Fruit fly (Drosophila melanogaster) whole organism, embryonic: ENCODE data around the gene CG32812.
A peak's percentile ranks its signal among the peaks of the same experiment; 100 is the strongest.

ENCODE experiments used
- Adf1 ChIP-seq: fragments of 200-800 bp; sonication (Bioruptor generic); IDR thresholded peaks from 2 replicates; pipeline ENCODE4 v1.3.6; 2022; ENCODE audit warnings: missing biosample characterization, missing genetic modification characterization
- C15 ChIP-seq: fragments of 200-800 bp; sonication (Bioruptor generic); IDR thresholded peaks from 3 replicates; pipeline ENCODE4 v1.3.6; 2022; ENCODE audit warnings: missing biosample characterization, missing genetic modification characterization
- CG10267 ChIP-seq: fragments of 200-800 bp; sonication (Bioruptor generic); optimal IDR thresholded peaks from 2 replicates; lab custom pipeline; 2018; ENCODE audit warnings: missing biosample characterization, mild to moderate bottlenecking, missing genetic modification characterization, moderate library complexity
- CG12104 ChIP-seq: fragments of 200-800 bp; sonication (Bioruptor generic); optimal IDR thresholded peaks from 3 replicates; lab custom pipeline; 2016; ENCODE audit warnings: missing biosample characterization, missing genetic modification characterization
- CG12236 ChIP-seq: fragments of 200-800 bp; sonication (Bioruptor generic); optimal IDR thresholded peaks from 2 replicates; lab custom pipeline; 2016; ENCODE audit warnings: missing biosample characterization, missing genetic modification characterization
- CG1233 ChIP-seq: fragments of 200-800 bp; sonication (Bioruptor generic); optimal IDR thresholded peaks from 4 replicates; lab custom pipeline; 2018; ENCODE audit warnings: missing biosample characterization, mild to moderate bottlenecking, missing genetic modification characterization
- CG12391 ChIP-seq: fragments of 200-800 bp; sonication (Bioruptor generic); optimal IDR thresholded peaks from 3 replicates; lab custom pipeline; 2018; ENCODE audit warnings: missing biosample characterization, mild to moderate bottlenecking, missing genetic modification characterization, moderate library complexity
- CG12942 ChIP-seq: fragments of 200-800 bp; sonication (Bioruptor generic); optimal IDR thresholded peaks from 3 replicates; lab custom pipeline; 2016; ENCODE audit warnings: missing biosample characterization, missing genetic modification characterization
- CG13894 ChIP-seq: fragments of 200-800 bp; sonication (Bioruptor generic); optimal IDR thresholded peaks from 3 replicates; lab custom pipeline; 2018; ENCODE audit warnings: missing biosample characterization, mild to moderate bottlenecking, missing genetic modification characterization, moderate library complexity
- CG14050 ChIP-seq: fragments of 200-800 bp; sonication (Bioruptor generic); IDR thresholded peaks from 3 replicates; pipeline ENCODE4 v1.3.6; 2022; ENCODE audit warnings: missing biosample characterization, missing genetic modification characterization
- CG15011 ChIP-seq: fragments of 200-800 bp; sonication (Bioruptor generic); optimal IDR thresholded peaks from 3 replicates; lab custom pipeline; 2018; ENCODE audit warnings: missing biosample characterization, mild to moderate bottlenecking, missing genetic modification characterization
- CG17328 ChIP-seq: fragments of 200-800 bp; sonication (Bioruptor generic); IDR thresholded peaks from 2 replicates; pipeline ENCODE4 v1.3.6; 2022; ENCODE audit warnings: missing biosample characterization, missing genetic modification characterization
- CG18599 ChIP-seq: fragments of 200-800 bp; sonication (Bioruptor generic); optimal IDR thresholded peaks from 3 replicates; lab custom pipeline; 2017; ENCODE audit warnings: missing biosample characterization, missing genetic modification characterization, mild to moderate bottlenecking, moderate library complexity, missing genetic modification reagents
- CG30403 ChIP-seq: fragments of 200-800 bp; sonication (Bioruptor generic); optimal IDR thresholded peaks from 3 replicates; lab custom pipeline; 2016; ENCODE audit warnings: missing biosample characterization, missing genetic modification characterization
- CG31441 ChIP-seq: fragments of 200-800 bp; sonication (Bioruptor generic); IDR thresholded peaks from 2 replicates; pipeline ENCODE4 v1.3.6; 2022; ENCODE audit warnings: missing biosample characterization, missing genetic modification characterization
- CG32772 ChIP-seq: fragments of 200-800 bp; sonication (Bioruptor generic); IDR thresholded peaks from 2 replicates; pipeline ENCODE4 v1.3.6; 2022; ENCODE audit warnings: missing biosample characterization, missing genetic modification characterization
- CG42726 ChIP-seq: fragments of 200-800 bp; sonication (Bioruptor generic); IDR thresholded peaks from 2 replicates; pipeline ENCODE4 v1.3.6; 2022; ENCODE audit warnings: missing biosample characterization, missing genetic modification characterization; ENCODE audit not compliant: partially characterized antibody
- CG4820 ChIP-seq: fragments of 200-800 bp; sonication (Bioruptor generic); optimal IDR thresholded peaks from 3 replicates; lab custom pipeline; 2016; ENCODE audit warnings: missing biosample characterization, missing genetic modification characterization
- CG6813 ChIP-seq: fragments of 200-800 bp; sonication (Bioruptor generic); optimal IDR thresholded peaks from 2 replicates; lab custom pipeline; 2017; ENCODE audit warnings: missing biosample characterization, missing genetic modification characterization, mild to moderate bottlenecking, moderate library complexity, missing genetic modification reagents
- CG8089 ChIP-seq: fragments of 200-800 bp; sonication (Bioruptor generic); optimal IDR thresholded peaks from 3 replicates; lab custom pipeline; 2016; ENCODE audit warnings: missing biosample characterization, missing genetic modification characterization
- CG8924 ChIP-seq: fragments of 200-800 bp; optimal IDR thresholded peaks from 3 replicates; lab custom pipeline; 2019; ENCODE audit warnings: missing biosample characterization, mild to moderate bottlenecking, missing genetic modification characterization, moderate library complexity
- Doc3 ChIP-seq: fragments of 200-800 bp; sonication (Bioruptor generic); IDR thresholded peaks from 3 replicates; pipeline ENCODE4 v1.3.6; 2022; ENCODE audit warnings: missing biosample characterization, missing genetic modification characterization; ENCODE audit not compliant: partially characterized antibody
- Drgx ChIP-seq: fragments of 200-800 bp; sonication (Bioruptor generic); IDR thresholded peaks from 2 replicates; pipeline ENCODE4 v1.3.6; 2022; ENCODE audit warnings: missing biosample characterization, missing genetic modification characterization
- Fer1 ChIP-seq: fragments of 200-800 bp; sonication (Bioruptor generic); optimal IDR thresholded peaks from 2 replicates; lab custom pipeline; 2017; ENCODE audit warnings: missing biosample characterization, mild to moderate bottlenecking, missing genetic modification characterization
- Hmr ChIP-seq: fragments of 200-800 bp; sonication (Bioruptor generic); optimal IDR thresholded peaks from 3 replicates; lab custom pipeline; 2017; ENCODE audit warnings: mild to moderate bottlenecking, missing biosample characterization, missing genetic modification reagents, missing genetic modification characterization
- Hsf ChIP-seq: fragments of 200-800 bp; sonication (Bioruptor generic); optimal IDR thresholded peaks from 3 replicates; lab custom pipeline; 2016; ENCODE audit warnings: missing biosample characterization, missing genetic modification characterization
- NFAT ChIP-seq: fragments of 200-800 bp; sonication (Bioruptor generic); IDR thresholded peaks from 2 replicates; pipeline ENCODE4 v1.3.6; 2022; ENCODE audit warnings: missing biosample characterization, missing genetic modification characterization
- Neu2 ChIP-seq: fragments of 200-800 bp; sonication (Bioruptor generic); optimal IDR thresholded peaks from 3 replicates; lab custom pipeline; 2016; ENCODE audit warnings: missing biosample characterization, missing genetic modification characterization, borderline replicate concordance
- NfI ChIP-seq: fragments of 200-800 bp; sonication (Bioruptor generic); optimal IDR thresholded peaks from 3 replicates; lab custom pipeline; 2018; ENCODE audit warnings: missing biosample characterization, mild to moderate bottlenecking, missing genetic modification characterization, moderate library complexity
- Ptx1 ChIP-seq: fragments of 200-800 bp; sonication (Bioruptor generic); IDR thresholded peaks from 2 replicates; pipeline ENCODE4 v1.3.6; 2022; ENCODE audit warnings: missing biosample characterization, missing genetic modification characterization
- Rfx ChIP-seq: fragments of 200-800 bp; sonication (Bioruptor generic); IDR thresholded peaks from 2 replicates; pipeline ENCODE4 v1.3.6; 2022; ENCODE audit warnings: missing biosample characterization, missing genetic modification characterization
- bcd ChIP-seq: fragments of 200-800 bp; sonication (Bioruptor generic); optimal IDR thresholded peaks from 2 replicates; lab custom pipeline; 2017; ENCODE audit warnings: missing biosample characterization, mild to moderate bottlenecking, missing genetic modification characterization
- bsh ChIP-seq, 2 experiments: fragments of 200-800 bp; sonication (Bioruptor generic); optimal IDR thresholded peaks; 2 replicates each; lab custom pipeline; 2017 to 2018; ENCODE audit warnings: mild to moderate bottlenecking in 2 of 2, missing biosample characterization in 2 of 2, missing genetic modification characterization in 2 of 2, moderate library complexity in 1 of 2
- chinmo ChIP-seq: fragments of 200-800 bp; sonication (Bioruptor generic); IDR thresholded peaks from 4 replicates; pipeline ENCODE4 v1.3.6; 2022; ENCODE audit warnings: missing biosample characterization, missing genetic modification characterization; ENCODE audit not compliant: partially characterized antibody
- cwo ChIP-seq: fragments of 200-800 bp; sonication (Bioruptor generic); optimal IDR thresholded peaks from 3 replicates; lab custom pipeline; 2017; ENCODE audit warnings: missing biosample characterization, missing genetic modification characterization, mild to moderate bottlenecking, moderate library complexity, missing genetic modification reagents
- dpn ChIP-seq, 2 experiments: fragments of 200-800 bp; sonication (Bioruptor generic); optimal IDR thresholded peaks; 3 replicates each; lab custom pipeline; 2016; ENCODE audit warnings: missing biosample characterization in 2 of 2, missing genetic modification characterization in 2 of 2
- ems ChIP-seq: fragments of 200-800 bp; sonication (Bioruptor generic); optimal IDR thresholded peaks from 3 replicates; lab custom pipeline; 2016; ENCODE audit warnings: missing biosample characterization, missing genetic modification characterization
- gem ChIP-seq: fragments of 200-800 bp; sonication (Bioruptor generic); optimal IDR thresholded peaks from 2 replicates; lab custom pipeline; 2019; ENCODE audit warnings: missing biosample characterization, mild to moderate bottlenecking, missing genetic modification characterization, moderate library complexity
- pan ChIP-seq, 4 experiments: fragments of >200 bp in 3 of 4; fragments of 200-800 bp in 1 of 4; sonication (Bioruptor generic) in 1 of 4; optimal IDR thresholded peaks in 3 of 4; IDR thresholded peaks in 1 of 4; 2 replicates each; pipeline versions ENCODE4 v1.3.6 to Lab custom; 2017 to 2022; ENCODE audit warnings: missing biosample characterization in 2 of 4, missing genetic modification characterization in 2 of 4, mixed read lengths in 1 of 4
- pb ChIP-seq: fragments of 200-800 bp; sonication (Bioruptor generic); optimal IDR thresholded peaks from 3 replicates; lab custom pipeline; 2016; ENCODE audit warnings: missing biosample characterization, missing genetic modification characterization
- salm ChIP-seq: fragments of 200-800 bp; sonication (Bioruptor generic); optimal IDR thresholded peaks from 2 replicates; lab custom pipeline; 2018; ENCODE audit warnings: missing biosample characterization, mild to moderate bottlenecking, missing genetic modification characterization
- sc ChIP-seq, 3 experiments: fragments of >200 bp in 2 of 3; fragments of 200-800 bp in 1 of 3; sonication (Bioruptor generic) in 1 of 3; optimal IDR thresholded peaks; 2 replicates in 2 of 3; 3 replicates in 1 of 3; lab custom pipeline; 2017; ENCODE audit warnings: mild to moderate bottlenecking in 1 of 3, missing biosample characterization in 1 of 3, missing genetic modification characterization in 1 of 3, missing genetic modification reagents in 1 of 3
- so ChIP-seq: fragments of 200-800 bp; sonication (Bioruptor generic); IDR thresholded peaks from 3 replicates; pipeline ENCODE4 v1.3.6; 2022; ENCODE audit warnings: missing biosample characterization, missing genetic modification characterization
- ssp ChIP-seq: fragments of 200-800 bp; sonication (Bioruptor generic); IDR thresholded peaks from 2 replicates; pipeline ENCODE4 v1.3.6; 2022; ENCODE audit warnings: missing biosample characterization, missing genetic modification characterization
- twi ChIP-seq: fragments of 200-800 bp; optimal IDR thresholded peaks from 2 replicates; lab custom pipeline; 2019; ENCODE audit warnings: missing biosample characterization, mild to moderate bottlenecking, missing genetic modification characterization, moderate library complexity
- vvl ChIP-seq: fragments of 200-800 bp; sonication (Bioruptor generic); IDR thresholded peaks from 2 replicates; pipeline ENCODE4 v1.3.6; 2022; ENCODE audit warnings: missing biosample characterization, missing genetic modification characterization
- zen2 ChIP-seq: fragments of 200-800 bp; sonication (Bioruptor generic); IDR thresholded peaks from 3 replicates; pipeline ENCODE4 v1.3.6; 2022; ENCODE audit warnings: missing biosample characterization, missing genetic modification characterization; ENCODE audit not compliant: partially characterized antibody

Gene CG32812

dm6 chrX:1269700-1270099 is 17.4 kb upstream of the CG32812 start (continued):
- TF ChIP-seq ems (no peak), CG18599 (peak; percentile 26), Drgx (GFP tag; lab: Robert Waterston, UW) (no peak), C15 (no peak), Hsf (GFP tag; lab: Kevin White, UChicago) (no peak), CG15011 (GFP tag; lab: Kevin White, UChicago) (no peak), CG12104 (GFP tag; lab: Kevin White, UChicago) (no peak), CG12236 (no peak), CG14050 (no peak), pan (optimal IDR thresholded peaks at IDR 0.05; lab: Kevin White, UChicago) (no peak), pan (GFP tag; optimal IDR thresholded peaks at IDR 0.05 in 1 of 2, IDR thresholded peaks at IDR 0.05 in 1 of 2) (peak in 1 of 2 experiments; percentile 8), vvl (GFP tag; lab: Robert Waterston, UW) (peak; percentile 30; the same call in 1 of the 2 replicates), zen2 (GFP tag; lab: Robert Waterston, UW) (no peak), so (GFP tag; lab: Robert Waterston, UW) (0 out of 3 replicates have a peak, but pooled peaks have one; percentile 50), Rfx (GFP tag; lab: Robert Waterston, UW) (0 out of 2 replicates have a peak, but pooled peaks have one; percentile 19), CG8924 (tag; lab: Kevin White, UChicago) (no peak), Neu2 (no peak), CG32772 (GFP tag; lab: Robert Waterston, UW) (peak; percentile 38), CG17328 (GFP tag; lab: Robert Waterston, UW) (0 out of 2 replicates have a peak, but pooled peaks have one; percentile 19), CG4820 (GFP tag; lab: Kevin White, UChicago) (no peak), salm (tag; lab: Kevin White, UChicago) (no peak), dpn (GFP tag; optimal IDR thresholded peaks at IDR 0.05; lab: Kevin White, UChicago) (no peak), Fer1 (GFP tag; lab: Kevin White, UChicago) (no peak), ssp (GFP tag; lab: Robert Waterston, UW) (0 out of 2 replicates have a peak, but pooled peaks have one; percentile 15), gem (peak; percentile 20), CG12942 (no peak), bsh (GFP tag; optimal IDR thresholded peaks at IDR 0.05; lab: Kevin White, UChicago) (peak in 1 of 2 experiments; percentile 2), cwo (GFP tag; lab: Kevin White, UChicago) (peak; percentile 13)

- TF ChIP-seq CG42726 (GFP tag; lab: Robert Waterston, UW) (no peak), CG13894 (tag; lab: Kevin White, UChicago) (peak; percentile 98)
These were observed 16.9 kb upstream of the CG32812 start for dm6 chrX:1270183-1270582.

dm6 chrX:1270655-1271054 is 16.4 kb upstream of the CG32812 start:
- TF ChIP-seq chinmo (no peak), pb (no peak), so (GFP tag; lab: Robert Waterston, UW) (0 out of 3 replicates have a peak, but pooled peaks have one; percentile 35), Adf1 (no peak), CG6813 (GFP tag; lab: Kevin White, UChicago) (peak; percentile 10), bcd (peak; percentile 37), NfI (peak; percentile 58), CG8089 (GFP tag; lab: Kevin White, UChicago) (no peak), CG31441 (GFP tag; lab: Robert Waterston, UW) (peak; percentile 57), CG1233 (GFP tag; lab: Kevin White, UChicago) (peak; percentile 58), Doc3 (no peak), CG12391 (peak; percentile 38), NFAT (peak; percentile 36; the same call in 1 of the 2 replicates), twi (tag; lab: Kevin White, UChicago) (peak; percentile 13), Rfx (GFP tag; lab: Robert Waterston, UW) (peak; percentile 62), CG10267 (peak; percentile 21), Hmr (GFP tag; lab: Kevin White, UChicago) (peak; percentile 61), sc (optimal IDR thresholded peaks at IDR 0.05; lab: Kevin White, UChicago) (no peak), sc (GFP tag; optimal IDR thresholded peaks at IDR 0.05; lab: Kevin White, UChicago) (no peak), Ptx1 (GFP tag; lab: Robert Waterston, UW) (0 out of 2 replicates have a peak, but pooled peaks have one; percentile 16), CG30403 (peak; percentile 20)
